Worm (Caenorhabditis elegans) whole organism, dauer: Measurements from ENCODE around the gene F54F7.6.

ENCODE experiments used
- unc-62 ChIP-seq: sonication (generic microtip); optimal IDR thresholded peaks from 2 replicates; lab custom pipeline; 2017; ENCODE audit warnings: missing biosample characterization, missing genetic modification reagents, missing genetic modification characterization

Gene F54F7.6

ce11 chrX:11857178-11857577 lies 8.0 kb upstream of the F54F7.6 start, which contains the start of gene mes-1:
mes-1 (plus strand) TSS chrX:11857478.
- TF ChIP-seq unc-62 (GFP tag; lab: Kevin White, UChicago), result no peak

- no peak for TF ChIP-seq unc-62 (GFP tag; lab: Kevin White, UChicago)
These were observed 1.9 kb upstream of the F54F7.6 start, which contains the start of gene F54F7.10 for ce11 chrX:11863307-11863706. F54F7.10 (plus strand) TSS chrX:11863607.

ce11 chrX:11869260-11869659 lies 4.1 kb downstream of the F54F7.6 start, which contains the start of gene dot-1.2:
dot-1.2 (minus strand) TSS chrX:11869360.
- no peak for TF ChIP-seq unc-62 (GFP tag; lab: Kevin White, UChicago)

- TF ChIP-seq unc-62 (GFP tag; lab: Kevin White, UChicago), result no peak
These were observed 5.2 kb downstream of the F54F7.6 start for ce11 chrX:11870393-11870792.

ce11 chrX:11872210-11872609 lies 7.0 kb downstream of the F54F7.6 start:
- TF ChIP-seq unc-62 (GFP tag; lab: Kevin White, UChicago), result no peak

ce11 chrX:11875260-11875659 lies 10.1 kb downstream of the F54F7.6 start, which contains the start of gene Y62H9A.1:
Y62H9A.1 (plus strand) TSS chrX:11875541.
- TF ChIP-seq unc-62 (GFP tag; lab: Kevin White, UChicago), result no peak

- no peak for TF ChIP-seq unc-62 (GFP tag; lab: Kevin White, UChicago)
These were observed 12.9 kb downstream of the F54F7.6 start, which contains the start of gene Y62H9A.2 for ce11 chrX:11878109-11878508. Y62H9A.2 (minus strand) TSS chrX:11878209.

- TF ChIP-seq unc-62 (GFP tag; lab: Kevin White, UChicago), result no peak
These were observed 14.7 kb downstream of the F54F7.6 start, which contains the start of the genes Y62H9A.3 and Y62H9A.4 for ce11 chrX:11879871-11880270. Y62H9A.3 (minus strand) TSS chrX:11879971. Y62H9A.4 (plus strand) TSS chrX:11880126.

ce11 chrX:11882800-11883199 lies 17.6 kb downstream of the F54F7.6 start, which contains the start of the genes Y62H9A.5 and ule-5:
Y62H9A.5 (minus strand) TSS chrX:11882900.
ule-5 (plus strand) TSS chrX:11883127.
- no peak for TF ChIP-seq unc-62 (GFP tag; lab: Kevin White, UChicago)

- no peak for TF ChIP-seq unc-62 (GFP tag; lab: Kevin White, UChicago)
These were observed 20.4 kb downstream of the F54F7.6 start, which contains the start of gene Y62H9A.7 for ce11 chrX:11885577-11885976. Y62H9A.7 (minus strand) TSS chrX:11885677.

ce11 chrX:11892328-11892727 lies 27.1 kb downstream of the F54F7.6 start, which contains the start of gene Y62H9A.8:
Y62H9A.8 (minus strand) TSS chrX:11892428.
- no peak for TF ChIP-seq unc-62 (GFP tag; lab: Kevin White, UChicago)

ce11 chrX:11896708-11897107 lies 31.5 kb downstream of the F54F7.6 start:
- TF ChIP-seq unc-62 (GFP tag; lab: Kevin White, UChicago), result no peak

ce11 chrX:11898040-11898439 lies 32.9 kb downstream of the F54F7.6 start, which contains the start of gene Y62H9A.9:
Y62H9A.9 (minus strand) TSS chrX:11898140.
- no peak for TF ChIP-seq unc-62 (GFP tag; lab: Kevin White, UChicago)

ce11 chrX:11899031-11899430 lies 33.8 kb downstream of the F54F7.6 start:
- TF ChIP-seq unc-62 (GFP tag; lab: Kevin White, UChicago), result no peak

- TF ChIP-seq unc-62 (GFP tag; lab: Kevin White, UChicago), result no peak
These were observed 37.5 kb downstream of the F54F7.6 start, which contains the start of gene Y62H9A.10 for ce11 chrX:11902661-11903060. Y62H9A.10 (minus strand) TSS chrX:11902761.

- no peak for TF ChIP-seq unc-62 (GFP tag; lab: Kevin White, UChicago)
These were observed 41.4 kb downstream of the F54F7.6 start for ce11 chrX:11906626-11907025.

ce11 chrX:11907263-11907662 lies 42.1 kb downstream of the F54F7.6 start, which contains the start of gene Y62H9A.11:
Y62H9A.11 (minus strand) TSS chrX:11907363.
- TF ChIP-seq unc-62 (GFP tag; lab: Kevin White, UChicago), result no peak
